Fruit fly (Drosophila melanogaster): ENCODE results near the gene RpL8.

dm6 chr3L:2541361-2541760, 45.9 kb upstream of the RpL8 start:
- TF ChIP-seq usp (GFP tag; optimal IDR thresholded peaks at IDR 0.05), result no peak
- no peak for TF ChIP-seq psq (optimal IDR thresholded peaks at IDR 0.05)
- no peak for TF ChIP-seq CG8478 (optimal IDR thresholded peaks at IDR 0.05)
